Worm (Caenorhabditis elegans) whole organism, L2 larva: ENCODE data around the gene acp-3.

ENCODE experiments used
- aly-2 ChIP-seq: fragments of 150-350 bp; optimal IDR thresholded peaks from 2 replicates; lab custom pipeline; 2014; ENCODE audit warnings: missing biosample characterization, missing genetic modification characterization
- lin-39 ChIP-seq: fragments of 150-350 bp; optimal IDR thresholded peaks from 2 replicates; lab custom pipeline; 2014; ENCODE audit warnings: missing biosample characterization, missing genetic modification reagents, missing genetic modification characterization
- lsy-2 ChIP-seq, 2 experiments: fragments of 150-350 bp in 1 of 2; sonication (generic microtip) in 1 of 2; optimal IDR thresholded peaks; 2 replicates each; lab custom pipeline; 2014 to 2017; ENCODE audit warnings: missing biosample characterization in 2 of 2, missing genetic modification characterization in 2 of 2
- skn-1 ChIP-seq: sonication (generic microtip); optimal IDR thresholded peaks from 2 replicates; lab custom pipeline; 2017; ENCODE audit warnings: missing biosample characterization, missing genetic modification characterization
- snpc-4 ChIP-seq: fragments of 150-350 bp; optimal IDR thresholded peaks from 2 replicates; lab custom pipeline; 2014; ENCODE audit warnings: missing biosample characterization, missing genetic modification characterization

DNA sequence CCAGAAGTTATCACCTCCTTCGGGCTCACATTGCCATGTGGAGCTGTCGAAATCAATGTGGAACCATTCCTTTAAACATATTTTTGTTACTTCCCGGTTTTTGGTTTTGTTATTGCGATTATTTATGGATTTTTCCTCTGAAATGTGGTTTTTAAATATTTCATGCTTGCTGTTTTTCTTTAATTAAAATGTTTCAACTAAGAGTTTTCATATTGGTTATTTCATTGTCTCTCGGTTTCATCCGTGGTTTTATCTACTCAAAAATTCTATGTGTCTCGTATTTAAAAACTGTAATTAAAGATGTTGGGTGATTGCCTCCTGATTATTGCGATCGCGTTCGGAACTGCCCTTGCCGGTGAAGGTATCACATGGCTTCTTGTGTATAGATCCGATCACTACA, 29.9 kb upstream of the acp-3 start, which contains the start of gene F22B5.10:
- no peak for TF ChIP-seq lsy-2 (tag; optimal IDR thresholded peaks at IDR 0.05; lab: Kevin White, UChicago)
- no peak for TF ChIP-seq snpc-4
- TF ChIP-seq lin-39 (tag; lab: Kevin White, UChicago) = no peak
- no peak for TF ChIP-seq skn-1
- no peak for TF ChIP-seq aly-2 (tag; lab: Kevin White, UChicago)
